Worm (Caenorhabditis elegans) whole organism, L3 larva: ENCODE data around the gene C34C12.8.

Source experiments
- R02D3.7 ChIP-seq: fragments of 150-350 bp; optimal IDR thresholded peaks from 2 replicates; lab custom pipeline; 2014; ENCODE audit warnings: missing biosample characterization, missing genetic modification characterization
- daf-12 ChIP-seq: fragments of 150-350 bp; optimal IDR thresholded peaks from 2 replicates; lab custom pipeline; 2014; ENCODE audit warnings: missing biosample characterization, missing genetic modification reagents, missing genetic modification characterization
- fkh-10 ChIP-seq: sonication (generic microtip); optimal IDR thresholded peaks from 2 replicates; lab custom pipeline; 2017; ENCODE audit warnings: missing biosample characterization, missing genetic modification reagents, missing genetic modification characterization
- fos-1 ChIP-seq: fragments of 150-350 bp; optimal IDR thresholded peaks from 2 replicates; lab custom pipeline; 2014; ENCODE audit warnings: missing biosample characterization, missing genetic modification characterization
- nhr-237 ChIP-seq: fragments of 150-350 bp; optimal IDR thresholded peaks from 2 replicates; lab custom pipeline; 2014; ENCODE audit warnings: missing biosample characterization, missing genetic modification characterization
- unc-62 ChIP-seq: fragments of 150-350 bp; sonication (generic microtip); optimal IDR thresholded peaks from 4 replicates; lab custom pipeline; 2014; ENCODE audit warnings: missing biosample characterization, missing genetic modification reagents, missing genetic modification characterization

DNA sequence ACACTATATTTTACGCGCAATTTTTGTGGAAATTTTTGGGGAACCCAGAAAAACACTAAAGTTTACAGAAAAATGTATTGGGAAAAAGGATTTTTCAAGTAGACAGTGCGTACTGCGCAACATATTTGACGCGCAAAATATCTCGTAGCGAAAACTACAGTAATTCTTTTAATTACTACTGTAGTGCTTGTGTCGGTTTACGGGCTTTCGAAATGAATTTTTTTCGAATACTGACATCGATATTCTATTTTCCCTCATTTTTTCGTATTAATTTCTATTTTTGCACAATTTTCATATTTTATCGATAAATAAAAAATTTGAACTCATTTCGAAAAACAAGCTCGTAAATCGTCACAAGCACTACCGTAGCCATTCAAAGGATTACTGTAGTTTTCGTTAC, 31.6 kb upstream of the C34C12.8 start:
- TF ChIP-seq unc-62 (GFP tag; lab: Kevin White, UChicago) (no peak), nhr-237 (tag; lab: Kevin White, UChicago) (no peak), fos-1 (tag; lab: Kevin White, UChicago) (no peak), R02D3.7 (tag; lab: Kevin White, UChicago) (no peak), fkh-10 (GFP tag; lab: Kevin White, UChicago) (no peak), daf-12 (tag; lab: Kevin White, UChicago) (no peak)
